Fruit fly (Drosophila melanogaster): ENCODE data around the gene Pkc98E.

Gene Pkc98E

DNA sequence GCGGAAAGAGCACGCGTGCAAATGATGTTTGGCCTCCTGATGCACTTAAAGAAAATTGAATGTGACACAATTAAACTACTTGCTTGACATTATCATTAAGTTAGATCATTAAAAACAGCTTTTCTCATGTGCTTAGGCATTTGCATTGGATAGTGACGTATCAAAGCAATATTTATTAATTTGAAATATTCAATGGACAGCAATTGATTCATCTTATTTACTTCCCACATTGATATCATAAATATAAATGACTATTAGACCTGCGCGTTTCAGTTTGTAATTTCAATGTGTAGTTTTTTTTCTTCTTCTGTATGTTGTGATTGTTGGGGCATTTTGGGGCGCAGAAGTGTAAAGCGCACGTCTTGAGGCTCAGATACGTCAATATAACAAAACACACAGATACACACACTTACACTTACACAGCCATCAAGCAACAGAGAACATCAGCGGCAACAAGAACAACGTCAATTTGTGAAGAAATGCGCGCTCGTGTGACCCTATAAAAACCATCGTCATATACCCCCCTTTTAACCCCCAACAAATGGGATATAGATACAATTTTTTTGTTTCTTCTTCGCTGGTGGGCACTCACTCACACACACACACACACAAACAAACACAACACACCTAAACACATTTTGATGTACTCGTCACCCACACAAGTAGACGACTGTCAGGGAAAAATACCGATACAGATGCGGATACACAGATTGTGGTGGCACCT lies 50.1 kb downstream of the Pkc98E start (continued):
- no peak for TF ChIP-seq Dbx (GFP tag; IDR thresholded peaks at IDR 0.05)
- TF ChIP-seq Jarid2 (GFP tag; optimal IDR thresholded peaks at IDR 0.05) = peak; percentile 42
- no peak for TF ChIP-seq mld (GFP tag; IDR thresholded peaks at IDR 0.05; ENCODE audit: partially characterized antibody)
- peak; percentile 82 for TF ChIP-seq Xrp1 (GFP tag; IDR thresholded peaks at IDR 0.05)
- TF ChIP-seq PHDP (tag; optimal IDR thresholded peaks at IDR 0.05) = peak; percentile 70
- TF ChIP-seq CG6654 (GFP tag; optimal IDR thresholded peaks at IDR 0.05) = peak; percentile 49
- no peak for TF ChIP-seq slou (GFP tag; optimal IDR thresholded peaks at IDR 0.05)
- no peak for TF ChIP-seq Scr (GFP tag; IDR thresholded peaks at IDR 0.05; ENCODE audit: partially characterized antibody)
- no peak for TF ChIP-seq Neu2 (GFP tag; optimal IDR thresholded peaks at IDR 0.05; ENCODE audit: borderline replicate concordance)
- 0 out of 2 replicates have a peak, but pooled peaks have one; percentile 9 for TF ChIP-seq MBD-R2 (GFP tag; IDR thresholded peaks at IDR 0.05)
- no peak for TF ChIP-seq fru (optimal IDR thresholded peaks at IDR 0.05)
- no peak for TF ChIP-seq cas (GFP tag; IDR thresholded peaks at IDR 0.05)
- no peak for TF ChIP-seq CG4404 (GFP tag; IDR thresholded peaks at IDR 0.05)
- TF ChIP-seq Med (GFP tag) = peak; percentile 93
- peak; percentile 6 for TF ChIP-seq CG6765 (GFP tag; optimal IDR thresholded peaks at IDR 0.05)
- no peak for TF ChIP-seq luna (GFP tag; optimal IDR thresholded peaks at IDR 0.05)
- peak; percentile 27 for TF ChIP-seq tup (GFP tag; optimal IDR thresholded peaks at IDR 0.05)
- TF ChIP-seq gcm (GFP tag; optimal IDR thresholded peaks at IDR 0.05) = peak; percentile 65
- peak; percentile 57 for TF ChIP-seq CG30431 (GFP tag; optimal IDR thresholded peaks at IDR 0.05)
- TF ChIP-seq Ets97D (GFP tag; optimal IDR thresholded peaks at IDR 0.05) = peak; percentile 4
- no peak for TF ChIP-seq CG17612 (GFP tag; IDR thresholded peaks at IDR 0.05)
- peak; percentile 77 for TF ChIP-seq dysf (GFP tag; IDR thresholded peaks at IDR 0.05)
- peak; percentile 46 for TF ChIP-seq NK7.1 (GFP tag; optimal IDR thresholded peaks at IDR 0.05)
- TF ChIP-seq caup (GFP tag; optimal IDR thresholded peaks at IDR 0.05; ENCODE audit: severe bottlenecking) = peak; percentile 54
- 0 out of 3 replicates have a peak, but pooled peaks have one; percentile 48 for TF ChIP-seq CG11456 (GFP tag; IDR thresholded peaks at IDR 0.05)
- TF ChIP-seq HLHmδ (GFP tag; optimal IDR thresholded peaks at IDR 0.05) = no peak
- no peak; the same call in 2 of the 3 replicates for TF ChIP-seq CG34422 (GFP tag; IDR thresholded peaks at IDR 0.05)
- peak; percentile 51 for TF ChIP-seq H2.0 (GFP tag; IDR thresholded peaks at IDR 0.05)
- 0 out of 3 replicates have a peak, but pooled peaks have one; percentile 45 for TF ChIP-seq Mrtf (GFP tag; IDR thresholded peaks at IDR 0.05)
- peak; percentile 17 for TF ChIP-seq Deaf1 (tag; optimal IDR thresholded peaks at IDR 0.05)
- TF ChIP-seq corto (GFP tag; optimal IDR thresholded peaks at IDR 0.05) = peak; percentile 2
- TF ChIP-seq CG9609 (GFP tag; optimal IDR thresholded peaks at IDR 0.05) = no peak
- peak; percentile 60 for TF ChIP-seq H15 (GFP tag; IDR thresholded peaks at IDR 0.05)
- TF ChIP-seq CG18011 (GFP tag; optimal IDR thresholded peaks at IDR 0.05) = peak; percentile 37
- no peak for TF ChIP-seq CG3995 (GFP tag; optimal IDR thresholded peaks at IDR 0.05)
- TF ChIP-seq pfk (GFP tag; optimal IDR thresholded peaks at IDR 0.05) = no peak
- peak; percentile 71 for TF ChIP-seq CG1603 (tag; optimal IDR thresholded peaks at IDR 0.05)
- TF ChIP-seq wor (GFP tag; IDR thresholded peaks at IDR 0.05) = peak; percentile 47
- peak; percentile 68 for TF ChIP-seq Fer3 (tag; optimal IDR thresholded peaks at IDR 0.05)
- TF ChIP-seq tx (GFP tag; optimal IDR thresholded peaks at IDR 0.05) = peak; percentile 39
- peak; percentile 72 for TF ChIP-seq CG17829 (tag; optimal IDR thresholded peaks at IDR 0.05)
- no peak for TF ChIP-seq MESR4 (GFP tag; optimal IDR thresholded peaks at IDR 0.05)
- peak; percentile 27 for TF ChIP-seq CG13123 (GFP tag; optimal IDR thresholded peaks at IDR 0.05)
- TF ChIP-seq CG14014 (GFP tag; IDR thresholded peaks at IDR 0.05) = 0 out of 2 replicates have a peak, but pooled peaks have one; percentile 17
- peak; percentile 44; the same call in 2 of the 3 replicates for TF ChIP-seq B-H1 (GFP tag; IDR thresholded peaks at IDR 0.05)
- no peak for TF ChIP-seq Elba2 (GFP tag; optimal IDR thresholded peaks at IDR 0.05)
- TF ChIP-seq CG8089 (GFP tag; optimal IDR thresholded peaks at IDR 0.05) = peak; percentile 9
- TF ChIP-seq Aef1 (GFP tag; IDR thresholded peaks at IDR 0.05) = peak; percentile 33; the same call in 2 of the 3 replicates
- peak; percentile 77 for TF ChIP-seq row (GFP tag; IDR thresholded peaks at IDR 0.05)
- TF ChIP-seq CG3281 (GFP tag; optimal IDR thresholded peaks at IDR 0.05) = peak; percentile 57
